Fruit fly (Drosophila melanogaster): ENCODE results near the gene CG12237.

The CG12237 gene

DNA sequence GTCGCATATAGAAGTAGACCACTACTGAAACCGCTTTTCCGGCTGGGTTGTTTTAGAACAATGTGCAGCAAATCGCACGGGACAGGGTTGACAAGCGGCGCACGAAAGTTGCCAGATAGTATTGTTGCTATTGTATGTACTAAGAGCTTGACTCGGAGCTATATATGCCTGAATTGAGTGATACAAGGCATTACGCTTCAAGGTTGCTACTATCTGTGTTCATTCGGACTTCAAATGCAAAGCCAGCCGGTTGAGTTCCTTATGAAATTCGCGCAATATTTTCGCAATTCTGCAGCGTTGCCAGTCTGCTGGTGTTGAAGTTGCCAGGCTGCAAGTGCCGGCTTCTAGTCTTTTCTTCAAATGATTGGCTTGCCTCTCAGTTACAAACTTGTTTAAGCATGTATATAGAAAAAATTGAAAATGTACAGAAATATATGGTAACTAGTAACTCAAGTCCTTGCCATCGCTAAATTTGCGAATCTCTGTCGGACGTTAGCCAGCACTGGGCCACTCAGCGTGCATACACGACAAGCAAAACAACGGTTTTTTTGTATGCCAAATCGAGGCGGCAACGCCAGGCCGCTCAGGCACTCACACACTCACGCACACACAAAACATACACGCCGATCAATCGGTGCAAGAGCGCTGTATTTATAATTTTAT is 9.2 kb upstream of the CG12237 start, which contains the start of the genes Ranbp21 and Elys (continued):
- TF ChIP-seq onecut (GFP tag; IDR thresholded peaks at IDR 0.05) (peak; percentile 24; the same call in 1 of the 2 replicates), Med (GFP tag) (peak; percentile 91), hkb (optimal IDR thresholded peaks at IDR 0.05) (peak; percentile 72), hkb (GFP tag; IDR thresholded peaks at IDR 0.05) (peak; percentile 53; the same call in 1 of the 2 replicates), CG6272 (GFP tag; IDR thresholded peaks at IDR 0.05) (peak; percentile 40; the same call in 1 of the 2 replicates), CG3407 (GFP tag; optimal IDR thresholded peaks at IDR 0.05) (no peak), Doc2 (GFP tag; IDR thresholded peaks at IDR 0.05) (no peak), chinmo (GFP tag; IDR thresholded peaks at IDR 0.05; ENCODE audit: partially characterized antibody) (0 out of 4 replicates have a peak, but pooled peaks have one; percentile 34), CG1024 (GFP tag; IDR thresholded peaks at IDR 0.05) (peak; percentile 31; the same call in 1 of the 2 replicates), Ets97D (GFP tag; optimal IDR thresholded peaks at IDR 0.05) (peak; percentile 62), CG9215 (GFP tag; IDR thresholded peaks at IDR 0.05) (peak; percentile 62), CG7745 (tag; optimal IDR thresholded peaks at IDR 0.05) (no peak), Myb (GFP tag; optimal IDR thresholded peaks at IDR 0.05) (peak; percentile 94), Six4 (GFP tag; optimal IDR thresholded peaks at IDR 0.05) (peak; percentile 16), CG9817 (tag; optimal IDR thresholded peaks at IDR 0.05) (peak; percentile 50), esg (GFP tag; conservative IDR thresholded peaks at IDR 0.05) (peak; percentile 47; the same call in 1 of the 2 replicates), tup (GFP tag; optimal IDR thresholded peaks at IDR 0.05) (peak; percentile 33), Lhr (GFP tag; optimal IDR thresholded peaks at IDR 0.05) (peak; percentile 66), Optix (GFP tag; IDR thresholded peaks at IDR 0.05) (peak; percentile 57; the same call in 2 of the 3 replicates), CG17912 (GFP tag; optimal IDR thresholded peaks at IDR 0.05) (no peak), CG12744 (GFP tag; optimal IDR thresholded peaks at IDR 0.05) (peak; percentile 21), zen2 (GFP tag; IDR thresholded peaks at IDR 0.05; ENCODE audit: partially characterized antibody) (no peak), unc-4 (GFP tag; IDR thresholded peaks at IDR 0.05; ENCODE audit: partially characterized antibody) (peak; percentile 44; the same call in 1 of the 2 replicates), Ets65A (GFP tag) (peak; percentile 96), CG6683 (GFP tag; optimal IDR thresholded peaks at IDR 0.05) (no peak), ind (GFP tag; optimal IDR thresholded peaks at IDR 0.05) (peak; percentile 59), dmrt11E (tag; optimal IDR thresholded peaks at IDR 0.05) (peak; percentile 45), Sin3A (optimal IDR thresholded peaks at IDR 0.05) (peak; percentile 95), grau (tag; optimal IDR thresholded peaks at IDR 0.05) (peak; percentile 40), prd (optimal IDR thresholded peaks at IDR 0.05) (no peak), prd (GFP tag; IDR thresholded peaks at IDR 0.05) (peak; percentile 75), Neu2 (GFP tag; optimal IDR thresholded peaks at IDR 0.05; ENCODE audit: borderline replicate concordance) (no peak), Rx (GFP tag; IDR thresholded peaks at IDR 0.05) (peak; percentile 57), CG34422 (GFP tag; IDR thresholded peaks at IDR 0.05) (peak; percentile 63), Ptx1 (GFP tag; IDR thresholded peaks at IDR 0.05) (peak; percentile 63; the same call in 1 of the 2 replicates), ap (GFP tag; IDR thresholded peaks at IDR 0.05) (no peak; the same call in 1 of the 2 replicates), CG12659 (GFP tag; optimal IDR thresholded peaks at IDR 0.05) (peak; percentile 69), sob (GFP tag; IDR thresholded peaks at IDR 0.05) (peak; percentile 41; the same call in 1 of the 2 replicates), CG7839 (tag; optimal IDR thresholded peaks at IDR 0.05) (no peak), CG10209 (GFP tag; optimal IDR thresholded peaks at IDR 0.05) (peak; percentile 38), Mad (GFP tag; optimal IDR thresholded peaks at IDR 0.05) (peak; percentile 62), vfl (GFP tag; optimal IDR thresholded peaks at IDR 0.05) (peak; percentile 26), mld (GFP tag; IDR thresholded peaks at IDR 0.05; ENCODE audit: partially characterized antibody) (no peak), zfh2 (GFP tag; optimal IDR thresholded peaks at IDR 0.05) (peak; percentile 75), D19B (GFP tag; optimal IDR thresholded peaks at IDR 0.05) (no peak), CG4730 (GFP tag; IDR thresholded peaks at IDR 0.05) (peak; percentile 34; the same call in 1 of the 2 replicates), mam (GFP tag; optimal IDR thresholded peaks at IDR 0.05) (peak; percentile 66), da (GFP tag; optimal IDR thresholded peaks at IDR 0.05) (peak; percentile 24), CG9876 (GFP tag; optimal IDR thresholded peaks at IDR 0.05) (peak; percentile 19), bsh (GFP tag; optimal IDR thresholded peaks at IDR 0.05) (peak in 1 of 2 experiments; percentile 31)

All from whole organism, embryonic.